ENCODE assay signal across 1 fruit fly cellular context in the genomic region with DNA sequence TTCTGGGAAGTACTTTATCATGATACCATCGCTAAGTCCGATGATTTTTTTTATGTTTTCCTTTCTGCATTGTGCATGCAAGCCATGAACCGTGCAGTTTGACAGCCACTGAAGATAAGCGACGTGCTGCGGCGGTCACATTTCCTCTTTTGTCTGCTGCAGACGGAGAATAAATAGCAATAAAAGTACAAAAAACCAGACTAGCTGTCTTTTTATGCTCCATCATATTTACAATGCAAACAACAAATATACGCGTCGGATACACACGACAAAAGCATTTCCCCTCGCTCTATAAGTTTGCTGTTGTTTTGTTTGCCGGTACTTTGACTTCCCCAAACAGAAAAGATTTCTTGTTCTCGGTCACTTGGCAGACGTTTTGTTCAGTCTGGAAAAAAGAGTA.
TF ChIP-seq lines count a peak whose summit lies in the region.

No protein-coding gene starts in this region.

TF ChIP-seq in whole organism, embryonic, 481 proteins besides CTCF, POLR2A, EP300 and RAD21 (continued from another document):
- TF ChIP-seq CG4360 (GFP tag; IDR thresholded peaks at IDR 0.05; lab: Robert Waterston, UW) = peak; percentile 67
- peak; percentile 35 for TF ChIP-seq slp2 (GFP tag; optimal IDR thresholded peaks at IDR 0.05; lab: Kevin White, UChicago)
- peak; percentile 42 for TF ChIP-seq crc (GFP tag; optimal IDR thresholded peaks at IDR 0.05; lab: Kevin White, UChicago)
- TF ChIP-seq Antp (GFP tag; optimal IDR thresholded peaks at IDR 0.05; lab: Kevin White, UChicago) = peak; percentile 54
- TF ChIP-seq Deaf1 (tag; optimal IDR thresholded peaks at IDR 0.05; lab: Kevin White, UChicago) = no peak
- peak; percentile 67 for TF ChIP-seq Spps (tag; optimal IDR thresholded peaks at IDR 0.05; lab: Kevin White, UChicago)
- peak; percentile 71 for TF ChIP-seq en (GFP tag; optimal IDR thresholded peaks at IDR 0.05; lab: Kevin White, UChicago)
- peak; percentile 32; the same call in 1 of the 3 replicates for TF ChIP-seq Optix (GFP tag; IDR thresholded peaks at IDR 0.05; lab: Robert Waterston, UW)
- TF ChIP-seq tio (GFP tag; optimal IDR thresholded peaks at IDR 0.05; lab: Kevin White, UChicago) = peak; percentile 47
- peak; percentile 81 for TF ChIP-seq YL-1 (GFP tag; optimal IDR thresholded peaks at IDR 0.05; lab: Kevin White, UChicago)
- peak; percentile 83 for TF ChIP-seq sqz (GFP tag; optimal IDR thresholded peaks at IDR 0.05; lab: Kevin White, UChicago)
- no peak for TF ChIP-seq Dfd (GFP tag; optimal IDR thresholded peaks at IDR 0.05; lab: Kevin White, UChicago)
- TF ChIP-seq D (optimal IDR thresholded peaks at IDR 0.05; lab: Kevin White, UChicago) = no peak
- TF ChIP-seq D (GFP tag; optimal IDR thresholded peaks at IDR 0.05; lab: Kevin White, UChicago) = peak; percentile 88
- TF ChIP-seq CG5245 (GFP tag; optimal IDR thresholded peaks at IDR 0.05; lab: Kevin White, UChicago) = peak; percentile 57
- TF ChIP-seq grau (tag; optimal IDR thresholded peaks at IDR 0.05; lab: Kevin White, UChicago) = peak; percentile 21
- peak; percentile 33; the same call in 1 of the 3 replicates for TF ChIP-seq sr (GFP tag; IDR thresholded peaks at IDR 0.05; lab: Robert Waterston, UW)
- TF ChIP-seq BEAF-32 (GFP tag; optimal IDR thresholded peaks at IDR 0.05; lab: Kevin White, UChicago) = no peak
- TF ChIP-seq CG17829 (tag; optimal IDR thresholded peaks at IDR 0.05; lab: Kevin White, UChicago) = peak; percentile 69
- peak; percentile 33 for TF ChIP-seq CG12391 (tag; optimal IDR thresholded peaks at IDR 0.05; lab: Kevin White, UChicago)
- peak; percentile 93 for TF ChIP-seq Asciz (GFP tag; optimal IDR thresholded peaks at IDR 0.05; lab: Kevin White, UChicago)
- no peak for TF ChIP-seq CG6175 (GFP tag; IDR thresholded peaks at IDR 0.05; lab: Robert Waterston, UW)
- TF ChIP-seq onecut (GFP tag; IDR thresholded peaks at IDR 0.05; lab: Robert Waterston, UW) = peak; percentile 72
- TF ChIP-seq Camta (GFP tag; optimal IDR thresholded peaks at IDR 0.05; lab: Kevin White, UChicago) = peak; percentile 81
- peak; percentile 67 for TF ChIP-seq jumu (GFP tag; optimal IDR thresholded peaks at IDR 0.05; lab: Kevin White, UChicago)
- TF ChIP-seq odd (GFP tag; optimal IDR thresholded peaks at IDR 0.05; lab: Kevin White, UChicago) = peak; percentile 73
